Fruit fly (Drosophila melanogaster): Measurements from ENCODE around the gene HipHop.

DNA sequence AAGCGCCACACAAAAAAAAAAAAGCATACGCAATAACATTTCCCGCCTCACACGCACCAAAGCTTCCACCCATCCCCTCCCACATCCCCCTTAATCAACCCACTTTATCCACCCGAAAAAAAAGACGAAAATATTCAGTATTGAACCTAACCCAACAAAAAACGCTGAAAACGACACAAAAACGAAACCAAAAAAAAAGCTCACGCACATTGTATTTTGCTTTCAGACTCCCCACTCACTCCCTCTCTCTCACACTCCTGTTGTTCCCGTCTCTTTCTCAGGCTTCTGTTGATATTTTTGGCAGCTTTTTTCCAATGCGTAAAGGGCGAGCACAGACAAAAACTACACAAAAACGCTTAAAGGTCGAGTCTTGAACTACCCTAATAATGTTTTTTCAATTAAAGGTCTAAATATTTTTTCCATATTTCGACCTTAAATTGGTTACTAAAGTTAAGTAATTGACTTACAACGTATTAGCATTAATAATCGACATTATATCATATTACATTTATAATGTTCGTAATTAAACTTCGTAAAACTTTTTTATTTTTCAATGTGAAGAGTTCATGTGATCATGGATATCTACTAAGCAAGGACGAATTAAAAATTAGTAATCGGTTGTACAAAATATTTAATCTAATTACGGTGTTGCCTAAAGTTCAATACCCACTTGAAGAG, 34.4 kb upstream of the HipHop start:
- no peak for TF ChIP-seq CTCF (optimal IDR thresholded peaks at IDR 0.05)
- TF ChIP-seq CG8478 (optimal IDR thresholded peaks at IDR 0.05): no peak
